Fruit fly (Drosophila melanogaster) whole organism: ENCODE data around the gene CG13949.

Experiments used
- CG8478 ChIP-seq: fragments of >200 bp; optimal IDR thresholded peaks from 2 replicates; lab custom pipeline; 2018; ENCODE audit warnings: inconsistent platforms
- pan ChIP-seq: fragments of >200 bp; optimal IDR thresholded peaks from 2 replicates; lab custom pipeline; 2017
- psq ChIP-seq: fragments of >200 bp; optimal IDR thresholded peaks from 2 replicates; lab custom pipeline; 2017
- usp ChIP-seq: fragments of >200 bp; optimal IDR thresholded peaks from 2 replicates; lab custom pipeline; 2017; ENCODE audit warnings: missing biosample characterization, missing genetic modification characterization, mixed read lengths

dm6 chr2L:856001-856400 is 864 bp downstream of the CG13949 start:
- TF ChIP-seq psq: no peak
- no peak for TF ChIP-seq usp (GFP tag; lab: Kevin White, UChicago)
- no peak for TF ChIP-seq pan (lab: Kevin White, UChicago)
- TF ChIP-seq CG8478: no peak
